Fruit fly (Drosophila melanogaster) whole organism, embryonic: ENCODE measurements around the gene Liprin-alpha.

Experiments used
- Atf-2 ChIP-seq: fragments of 200-800 bp; sonication (Bioruptor generic); optimal IDR thresholded peaks from 2 replicates; lab custom pipeline; 2016; ENCODE audit warnings: missing biosample characterization, missing genetic modification characterization
- CG10979 ChIP-seq: fragments of 200-800 bp; sonication (Bioruptor generic); optimal IDR thresholded peaks from 2 replicates; lab custom pipeline; 2018; ENCODE audit warnings: missing biosample characterization, mild to moderate bottlenecking, missing genetic modification characterization, moderate library complexity
- CG12769 ChIP-seq: fragments of 200-800 bp; sonication (Bioruptor generic); optimal IDR thresholded peaks from 2 replicates; lab custom pipeline; 2019; ENCODE audit warnings: missing biosample characterization, mild to moderate bottlenecking, missing genetic modification characterization, moderate library complexity
- CG31224 ChIP-seq: fragments of 200-800 bp; sonication (Bioruptor generic); IDR thresholded peaks from 2 replicates; pipeline ENCODE4 v1.3.6; 2022; ENCODE audit warnings: missing biosample characterization, missing genetic modification characterization
- CG7987 ChIP-seq: fragments of 200-800 bp; sonication (Bioruptor generic); optimal IDR thresholded peaks from 2 replicates; lab custom pipeline; 2018; ENCODE audit warnings: missing biosample characterization, mild to moderate bottlenecking, missing genetic modification characterization, moderate library complexity
- Dp ChIP-seq: fragments of 200-800 bp; sonication (Bioruptor generic); optimal IDR thresholded peaks from 2 replicates; lab custom pipeline; 2018; ENCODE audit warnings: missing biosample characterization, mild to moderate bottlenecking, missing genetic modification characterization, moderate library complexity
- HLH54F ChIP-seq: fragments of 200-800 bp; sonication (Bioruptor generic); optimal IDR thresholded peaks from 3 replicates; lab custom pipeline; 2016; ENCODE audit warnings: missing biosample characterization, missing genetic modification characterization
- Rfx ChIP-seq: fragments of 200-800 bp; sonication (Bioruptor generic); IDR thresholded peaks from 2 replicates; pipeline ENCODE4 v1.3.6; 2022; ENCODE audit warnings: missing biosample characterization, missing genetic modification characterization
- Sin3A ChIP-seq: fragments of >200 bp; optimal IDR thresholded peaks from 2 replicates; lab custom pipeline; 2018
- chm ChIP-seq: fragments of 200-800 bp; sonication (Bioruptor generic); IDR thresholded peaks from 2 replicates; pipeline ENCODE4 v1.3.6; 2022; ENCODE audit warnings: missing biosample characterization, missing genetic modification characterization
- lab ChIP-seq: fragments of 200-800 bp; sonication (Bioruptor generic); optimal IDR thresholded peaks from 3 replicates; lab custom pipeline; 2017; ENCODE audit warnings: missing biosample characterization, missing genetic modification characterization, mild to moderate bottlenecking, moderate library complexity, missing genetic modification reagents
- wor ChIP-seq: fragments of 200-800 bp; sonication (Bioruptor generic); IDR thresholded peaks from 2 replicates; pipeline ENCODE4 v1.3.6; 2022; ENCODE audit warnings: missing biosample characterization, missing genetic modification characterization

- TF ChIP-seq Sin3A (lab: Kevin White, UChicago) (no peak), Dp (no peak), CG31224 (GFP tag; lab: Robert Waterston, UW) (no peak), Atf-2 (no peak), lab (GFP tag; lab: Kevin White, UChicago) (no peak), wor (GFP tag; lab: Robert Waterston, UW) (no peak), CG12769 (tag; lab: Kevin White, UChicago) (no peak), Rfx (no peak), HLH54F (GFP tag; lab: Kevin White, UChicago) (no peak), CG7987 (GFP tag; lab: Kevin White, UChicago) (no peak), chm (no peak), CG10979 (tag; lab: Kevin White, UChicago) (no peak)
These were observed 40.8 kb upstream of the Liprin-alpha start for dm6 chr2L:6682909-6683308.
